Worm (Caenorhabditis elegans) whole organism, midembryonic: ENCODE data around the gene T11G6.3.

Experiments
- cog-1 ChIP-seq: sonication (generic microtip); optimal IDR thresholded peaks from 2 replicates; lab custom pipeline; 2016; ENCODE audit warnings: missing genetic modification characterization, missing compliant biosample characterization
- ref-1 ChIP-seq: fragments of 200-800 bp; sonication (Bioruptor generic); conservative IDR thresholded peaks from 2 replicates; pipeline ENCODE4 v1.3.6; 2022; ENCODE audit warnings: missing genetic modification reagents, missing genetic modification characterization, missing compliant biosample characterization
- ztf-23 ChIP-seq: fragments of 200-800 bp; sonication (Bioruptor generic); IDR thresholded peaks from 2 replicates; pipeline ENCODE4 v1.3.6; 2022; ENCODE audit warnings: missing genetic modification reagents, missing genetic modification characterization, missing compliant biosample characterization
- ztf-29 ChIP-seq: fragments of 200-800 bp; sonication (Bioruptor generic); IDR thresholded peaks from 2 replicates; pipeline ENCODE4 v1.3.6; 2022; ENCODE audit warnings: missing genetic modification reagents, missing genetic modification characterization, missing compliant biosample characterization

DNA sequence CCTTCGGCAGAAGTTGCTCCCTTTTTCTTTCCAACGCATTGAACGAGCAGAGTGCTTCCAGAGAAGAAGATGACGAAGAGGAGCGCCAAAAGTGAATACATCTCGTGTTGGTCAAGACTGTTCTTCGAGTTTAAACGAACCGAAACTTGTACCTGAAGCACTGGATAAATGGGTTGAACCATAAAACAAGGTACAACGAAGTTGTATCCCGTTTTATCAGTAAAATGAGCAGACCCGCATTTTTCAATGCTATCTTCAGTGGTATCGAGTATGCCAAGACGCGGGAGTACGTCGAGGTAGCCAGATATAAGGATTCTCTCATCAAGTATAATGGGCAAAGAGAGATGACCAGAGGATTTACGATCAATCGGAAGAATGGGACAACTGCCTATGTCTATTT, 32.2 kb upstream of the T11G6.3 start, which contains the start of gene F13E9.16:
- TF ChIP-seq ztf-29 (GFP tag; lab: Robert Waterston, UW) (no peak), ztf-23 (GFP tag; lab: Robert Waterston, UW) (no peak), ref-1 (GFP tag; lab: Robert Waterston, UW) (no peak), cog-1 (tag; lab: Kevin White, UChicago) (no peak)
